Worm (Caenorhabditis elegans): Measurements from ENCODE around the gene lin-23.

DNA sequence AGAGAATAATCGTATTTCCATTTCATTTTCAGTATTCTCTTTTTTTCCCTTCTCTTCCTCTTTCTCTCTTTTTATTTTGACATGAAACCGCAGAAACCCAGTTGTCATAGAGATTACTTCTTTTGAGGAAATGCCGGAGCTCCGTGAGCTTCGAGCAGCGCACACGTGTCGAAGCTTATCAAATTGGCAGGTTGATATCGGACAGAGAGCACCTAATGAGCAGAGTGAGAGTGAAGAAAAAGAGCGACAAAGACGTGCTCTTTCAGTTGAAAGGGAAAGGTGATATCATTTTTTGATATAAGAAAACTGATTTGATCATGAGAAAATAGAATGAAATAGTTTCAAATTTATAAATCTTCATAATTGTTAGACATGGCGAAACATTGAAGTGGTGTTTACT is 35.7 kb upstream of the lin-23 start, which contains the start of gene C32D5.14:
- no peak for TF ChIP-seq nfya-1 (tag; optimal IDR thresholded peaks at IDR 0.05; ENCODE audit: borderline replicate concordance, insufficient read depth)
- no peak for TF ChIP-seq sea-2 (GFP tag; IDR thresholded peaks at IDR 0.05)
- no peak for TF ChIP-seq dox-1 (GFP tag; IDR thresholded peaks at IDR 0.05)
- TF ChIP-seq nfyb-1 (GFP tag; IDR thresholded peaks at IDR 0.05), result no peak
- no peak for TF ChIP-seq snpc-4 (GFP tag; optimal IDR thresholded peaks at IDR 0.05)
- no peak for TF ChIP-seq snpc-4 (tag; optimal IDR thresholded peaks at IDR 0.05)
- no peak for TF ChIP-seq repo-1 (tag; optimal IDR thresholded peaks at IDR 0.05)

Measured in whole organism, young adult.